Worm (Caenorhabditis elegans) whole organism, L3 larva: Measurements from ENCODE around the gene T05A7.3.

Experiments
- ZK546.5 ChIP-seq: sonication (generic microtip); optimal IDR thresholded peaks from 2 replicates; lab custom pipeline; 2017; ENCODE audit warnings: missing biosample characterization, missing genetic modification characterization
- aly-2 ChIP-seq: fragments of 150-350 bp; optimal IDR thresholded peaks from 2 replicates; lab custom pipeline; 2014; ENCODE audit warnings: missing biosample characterization, missing genetic modification characterization
- ama-1 ChIP-seq: fragments of 150-350 bp; optimal IDR thresholded peaks from 2 replicates; lab custom pipeline; 2018
- ceh-16 ChIP-seq: sonication (generic microtip); optimal IDR thresholded peaks from 2 replicates; lab custom pipeline; 2017; ENCODE audit warnings: missing biosample characterization, missing genetic modification characterization
- ceh-28 ChIP-seq: fragments of 150-350 bp; optimal IDR thresholded peaks from 2 replicates; lab custom pipeline; 2014; ENCODE audit warnings: missing biosample characterization, missing genetic modification reagents, missing genetic modification characterization
- ceh-9 ChIP-seq: sonication (generic microtip); optimal IDR thresholded peaks from 2 replicates; lab custom pipeline; 2018; ENCODE audit warnings: missing biosample characterization, missing genetic modification characterization
- egl-27 ChIP-seq: sonication (generic microtip); optimal IDR thresholded peaks from 4 replicates; lab custom pipeline; 2017; ENCODE audit warnings: missing biosample characterization, missing genetic modification reagents, missing genetic modification characterization
- elt-1 ChIP-seq: fragments of 150-350 bp; optimal IDR thresholded peaks from 2 replicates; lab custom pipeline; 2014; ENCODE audit warnings: missing biosample characterization, missing genetic modification characterization
- elt-2 ChIP-seq: sonication (generic microtip); optimal IDR thresholded peaks from 2 replicates; lab custom pipeline; 2016; ENCODE audit warnings: missing genetic modification reagents, mild to moderate bottlenecking, missing genetic modification characterization, missing compliant biosample characterization
- elt-3 ChIP-seq, 3 experiments: fragments of 150-350 bp in 1 of 3; sonication (generic microtip) in 2 of 3; optimal IDR thresholded peaks; 2 replicates in 2 of 3; 4 replicates in 1 of 3; lab custom pipeline; 2014 to 2017; ENCODE audit warnings: missing biosample characterization in 3 of 3, missing genetic modification characterization in 3 of 3
- eor-1 ChIP-seq, 2 experiments: fragments of 150-350 bp; optimal IDR thresholded peaks; 2 replicates each; lab custom pipeline; 2014 to 2018; ENCODE audit warnings: missing biosample characterization in 2 of 2, missing genetic modification characterization in 2 of 2
- fkh-10 ChIP-seq: sonication (generic microtip); optimal IDR thresholded peaks from 2 replicates; lab custom pipeline; 2017; ENCODE audit warnings: missing biosample characterization, missing genetic modification reagents, missing genetic modification characterization
- fkh-2 ChIP-seq: fragments of 150-350 bp; optimal IDR thresholded peaks from 2 replicates; lab custom pipeline; 2014; ENCODE audit warnings: missing biosample characterization, missing genetic modification reagents, missing genetic modification characterization
- fos-1 ChIP-seq: fragments of 150-350 bp; optimal IDR thresholded peaks from 2 replicates; lab custom pipeline; 2014; ENCODE audit warnings: missing biosample characterization, missing genetic modification characterization
- hmg-11 ChIP-seq: sonication (generic microtip); optimal IDR thresholded peaks from 2 replicates; lab custom pipeline; 2016; ENCODE audit warnings: missing genetic modification characterization, missing compliant biosample characterization
- jun-1 ChIP-seq: fragments of 150-350 bp; optimal IDR thresholded peaks from 2 replicates; lab custom pipeline; 2014; ENCODE audit warnings: missing biosample characterization, missing genetic modification reagents, missing genetic modification characterization
- lin-15B ChIP-seq: fragments of 150-350 bp; optimal IDR thresholded peaks from 2 replicates; lab custom pipeline; 2014; ENCODE audit warnings: missing biosample characterization, missing genetic modification characterization
- lsy-12 ChIP-seq: sonication (generic microtip); optimal IDR thresholded peaks from 2 replicates; lab custom pipeline; 2016; ENCODE audit warnings: mild to moderate bottlenecking, missing genetic modification characterization, missing compliant biosample characterization
- mdl-1 ChIP-seq: fragments of 150-350 bp; optimal IDR thresholded peaks from 2 replicates; lab custom pipeline; 2014; ENCODE audit warnings: missing biosample characterization, missing genetic modification characterization
- mml-1 ChIP-seq: fragments of 150-350 bp; sonication (generic microtip); optimal IDR thresholded peaks from 3 replicates; lab custom pipeline; 2014; ENCODE audit warnings: missing biosample characterization, missing genetic modification characterization
- nfya-1 ChIP-seq: sonication (generic microtip); optimal IDR thresholded peaks from 2 replicates; lab custom pipeline; 2017; ENCODE audit warnings: missing genetic modification characterization, mild to moderate bottlenecking, missing compliant biosample characterization, antibody characterized with exemption, moderate library complexity; ENCODE audit not compliant: insufficient read depth
- nhr-11 ChIP-seq: fragments of 150-350 bp; optimal IDR thresholded peaks from 2 replicates; lab custom pipeline; 2014; ENCODE audit warnings: missing biosample characterization, missing genetic modification characterization
- nhr-23 ChIP-seq: fragments of 150-350 bp; optimal IDR thresholded peaks from 2 replicates; lab custom pipeline; 2014; ENCODE audit warnings: missing biosample characterization, missing genetic modification reagents, missing genetic modification characterization
- nhr-237 ChIP-seq: fragments of 150-350 bp; optimal IDR thresholded peaks from 2 replicates; lab custom pipeline; 2014; ENCODE audit warnings: missing biosample characterization, missing genetic modification characterization
- nhr-76 ChIP-seq: fragments of 150-350 bp; sonication (generic microtip); optimal IDR thresholded peaks from 5 replicates; lab custom pipeline; 2014; ENCODE audit warnings: missing biosample characterization, missing genetic modification characterization
- nhr-77 ChIP-seq: fragments of 150-350 bp; optimal IDR thresholded peaks from 2 replicates; lab custom pipeline; 2014; ENCODE audit warnings: missing biosample characterization, missing genetic modification characterization
- pha-4 ChIP-seq: fragments of 150-350 bp; optimal IDR thresholded peaks from 2 replicates; lab custom pipeline; 2014; ENCODE audit warnings: missing biosample characterization, missing genetic modification reagents, missing genetic modification characterization
- pqm-1 ChIP-seq: fragments of 150-350 bp; optimal IDR thresholded peaks from 2 replicates; lab custom pipeline; 2017; ENCODE audit warnings: missing biosample characterization, missing genetic modification characterization, inconsistent platforms
- sea-2 ChIP-seq: fragments of 150-350 bp; sonication (generic microtip); optimal IDR thresholded peaks from 4 replicates; lab custom pipeline; 2014; ENCODE audit warnings: missing biosample characterization, missing genetic modification reagents, missing genetic modification characterization
- skn-1 ChIP-seq: fragments of 150-350 bp; optimal IDR thresholded peaks from 2 replicates; lab custom pipeline; 2014; ENCODE audit warnings: missing biosample characterization, missing genetic modification characterization
- snpc-4 ChIP-seq: fragments of 150-350 bp; optimal IDR thresholded peaks from 2 replicates; lab custom pipeline; 2014; ENCODE audit warnings: missing biosample characterization, missing genetic modification characterization
- tbx-2 ChIP-seq: sonication (generic microtip); optimal IDR thresholded peaks from 2 replicates; lab custom pipeline; 2016; ENCODE audit warnings: mild to moderate bottlenecking, missing genetic modification characterization, missing compliant biosample characterization
- unc-39 ChIP-seq: sonication (generic microtip); optimal IDR thresholded peaks from 4 replicates; lab custom pipeline; 2017; ENCODE audit warnings: missing biosample characterization, missing genetic modification characterization
- unc-62 ChIP-seq: fragments of 150-350 bp; sonication (generic microtip); optimal IDR thresholded peaks from 4 replicates; lab custom pipeline; 2014; ENCODE audit warnings: missing biosample characterization, missing genetic modification reagents, missing genetic modification characterization
- zag-1 ChIP-seq: fragments of 150-350 bp; optimal IDR thresholded peaks from 2 replicates; lab custom pipeline; 2014; ENCODE audit warnings: missing biosample characterization, missing genetic modification characterization
- ztf-11 ChIP-seq: fragments of 150-350 bp; optimal IDR thresholded peaks from 2 replicates; lab custom pipeline; 2014; ENCODE audit warnings: missing biosample characterization, missing genetic modification characterization
- ztf-4 ChIP-seq: fragments of 150-350 bp; optimal IDR thresholded peaks from 2 replicates; lab custom pipeline; 2014; ENCODE audit warnings: missing biosample characterization, missing genetic modification characterization

The T05A7.3 gene

ce11 chrII:4683693-4684092 is 8.1 kb downstream of the T05A7.3 start, which contains the start of gene sre-40:
Gene sre-40, minus strand, starts transcription at chrII:4683793.
- no peak for TF ChIP-seq ZK546.5
- TF ChIP-seq nfya-1: no peak
- TF ChIP-seq elt-1 (tag; lab: Kevin White, UChicago): no peak
- TF ChIP-seq fos-1: no peak
- TF ChIP-seq egl-27 (tag; lab: Kevin White, UChicago): no peak
- TF ChIP-seq ama-1: no peak
- no peak for TF ChIP-seq snpc-4
- no peak for TF ChIP-seq lsy-12
- TF ChIP-seq hmg-11 (tag; lab: Kevin White, UChicago): no peak
- TF ChIP-seq ztf-11: no peak
- no peak for TF ChIP-seq nhr-23 (tag; lab: Kevin White, UChicago)
- no peak for TF ChIP-seq nhr-237 (tag; lab: Kevin White, UChicago)
- TF ChIP-seq fkh-2 (tag; lab: Kevin White, UChicago): no peak
- TF ChIP-seq lin-15B (tag; lab: Kevin White, UChicago): no peak
- no peak for TF ChIP-seq eor-1 (tag; optimal IDR thresholded peaks at IDR 0.05; lab: Kevin White, UChicago)
- TF ChIP-seq nhr-11 (tag; lab: Kevin White, UChicago): no peak
- no peak for TF ChIP-seq ceh-28
- no peak for TF ChIP-seq nhr-77 (tag; lab: Kevin White, UChicago)
- no peak for TF ChIP-seq unc-62 (GFP tag; lab: Kevin White, UChicago)

ce11 chrII:4684852-4685251 is 9.3 kb downstream of the T05A7.3 start:
- TF ChIP-seq aly-2 (no peak), ztf-4 (tag; lab: Kevin White, UChicago) (no peak), ama-1 (no peak), nhr-77 (tag; lab: Kevin White, UChicago) (no peak), tbx-2 (tag; lab: Kevin White, UChicago) (no peak), ceh-9 (tag; lab: Kevin White, UChicago) (no peak), unc-39 (no peak), pqm-1 (no peak), ceh-16 (tag; lab: Kevin White, UChicago) (no peak), mml-1 (tag; lab: Kevin White, UChicago) (no peak), pha-4 (no peak), unc-62 (GFP tag; lab: Kevin White, UChicago) (no peak), sea-2 (GFP tag; lab: Kevin White, UChicago) (no peak), fkh-10 (GFP tag; lab: Kevin White, UChicago) (no peak), skn-1 (no peak), zag-1 (tag; lab: Kevin White, UChicago) (no peak), nhr-11 (tag; lab: Kevin White, UChicago) (no peak)

ce11 chrII:4686941-4687340 is 11.4 kb downstream of the T05A7.3 start, which contains the start of gene sre-39:
Gene sre-39, plus strand, starts transcription at chrII:4687241.
- TF ChIP-seq mml-1 (tag; lab: Kevin White, UChicago) (no peak), zag-1 (tag; lab: Kevin White, UChicago) (no peak)

DNA sequence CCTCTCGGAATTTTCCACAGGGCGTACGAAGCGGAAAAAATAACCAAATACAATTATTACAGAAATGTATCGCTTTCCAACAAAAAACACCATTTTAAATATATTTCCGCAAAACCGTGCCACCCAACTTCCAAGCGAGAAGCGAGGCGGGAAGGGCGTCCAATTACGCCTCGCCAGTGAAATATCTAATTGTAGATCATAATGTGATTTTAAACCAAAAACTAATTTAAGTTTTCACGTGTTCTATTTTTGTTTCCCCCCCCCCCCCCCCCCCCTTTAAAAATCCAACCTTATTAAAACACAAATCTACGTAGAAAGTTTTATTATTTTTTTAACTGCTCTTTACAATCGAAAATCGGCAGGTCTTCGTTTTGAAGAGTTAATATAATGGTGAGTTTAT is 13.9 kb downstream of the T05A7.3 start, which contains the start of gene F10G7.12:
Gene F10G7.12 (plus strand): TSS at position 301 of the 400 bp plus-strand sequence.
- TF ChIP-seq jun-1 (tag; lab: Kevin White, UChicago) (no peak), eor-1 (tag; optimal IDR thresholded peaks at IDR 0.05; lab: Kevin White, UChicago) (no peak), ZK546.5 (no peak), nhr-76 (tag; lab: Kevin White, UChicago) (no peak), unc-62 (GFP tag; lab: Kevin White, UChicago) (no peak), elt-3 (tag; optimal IDR thresholded peaks at IDR 0.05; lab: Kevin White, UChicago) (no peak), mdl-1 (no peak)
- TF ChIP-seq, all 47 proteins: peak for 0

DNA sequence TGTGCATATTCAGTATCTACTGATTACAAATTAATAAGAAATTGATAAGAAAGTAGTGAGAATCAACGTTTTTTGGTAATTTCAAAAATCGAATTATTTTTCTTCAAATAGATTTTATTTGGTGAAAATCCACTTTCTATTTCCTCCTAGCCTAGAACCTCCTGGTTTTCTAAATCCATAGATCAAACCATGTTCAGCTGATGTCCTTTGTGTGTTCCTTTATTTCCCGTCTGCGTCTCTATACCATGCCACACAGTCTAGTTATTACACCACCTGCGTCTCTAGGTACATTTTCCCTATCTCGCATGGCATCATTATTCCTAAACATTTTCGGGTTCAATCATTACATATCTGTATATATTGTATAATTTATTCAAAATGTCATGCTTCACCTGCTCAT is 17.5 kb downstream of the T05A7.3 start, which contains the start of gene F10G7.5:
Gene F10G7.5 (plus strand): TSS at position 286 of the 400 bp plus-strand sequence.
- TF ChIP-seq nhr-237 (tag; lab: Kevin White, UChicago) (no peak), nfya-1 (peak; percentile 31), elt-2 (peak; percentile 58)
